1 worm cellular context compared by ENCODE assay signal in the genomic region with DNA sequence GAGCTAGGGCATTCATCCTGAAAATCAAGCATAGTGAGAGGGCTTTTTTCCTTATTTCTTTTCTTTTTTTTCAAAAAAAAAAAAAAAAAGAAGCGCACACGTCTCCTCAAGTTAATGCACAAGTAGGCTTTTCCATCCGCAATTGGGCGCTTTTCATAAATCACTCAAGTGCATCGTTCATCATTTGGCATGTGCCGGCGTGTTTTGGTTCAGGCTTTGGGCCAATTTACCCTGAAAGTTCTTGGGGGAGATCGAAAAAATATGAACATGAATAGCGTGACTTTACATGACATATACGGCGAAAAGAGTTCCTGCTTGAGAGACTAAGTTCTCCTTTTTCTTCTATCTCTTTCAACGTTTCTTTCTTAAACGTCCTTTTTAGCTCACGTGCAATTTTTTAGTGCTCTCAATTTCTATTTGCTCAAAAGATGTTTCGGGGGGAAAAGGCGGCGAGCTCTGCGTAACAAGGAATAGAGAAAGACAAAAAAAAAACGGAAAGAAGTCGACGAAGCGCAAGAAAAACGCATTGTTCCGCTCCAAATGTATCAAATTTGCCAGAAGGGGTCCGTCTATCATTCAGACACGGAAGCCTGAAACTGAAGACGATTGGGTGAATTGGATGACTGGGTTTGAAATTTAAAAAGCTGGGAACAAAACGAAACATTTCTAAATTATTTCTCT.
A peak's percentile ranks its signal among the peaks of the same experiment; 100 is the strongest.
TF ChIP-seq lines count a peak whose summit lies in the region.

No protein-coding gene starts in this region.

TF ChIP-seq in whole organism, L1 larva, 84 proteins besides CTCF, POLR2A, EP300 and RAD21 (continued from another document):
- TF ChIP-seq vab-15 (tag; optimal IDR thresholded peaks at IDR 0.05; lab: Kevin White, UChicago) (no peak), fkh-10 (GFP tag; optimal IDR thresholded peaks at IDR 0.05; lab: Kevin White, UChicago) (peak; percentile 85), fkh-8 (tag; optimal IDR thresholded peaks at IDR 0.05; lab: Kevin White, UChicago) (no peak), unc-62 (GFP tag; optimal IDR thresholded peaks at IDR 0.05; lab: Kevin White, UChicago) (no peak), nhr-77 (tag; optimal IDR thresholded peaks at IDR 0.05; lab: Kevin White, UChicago) (no peak), C04F5.9 (tag; optimal IDR thresholded peaks at IDR 0.05; lab: Kevin White, UChicago) (no peak), alr-1 (tag; optimal IDR thresholded peaks at IDR 0.05; lab: Kevin White, UChicago; ENCODE audit: borderline replicate concordance) (no peak)
